Fruit fly (Drosophila melanogaster): ENCODE measurements around the gene Bin1.

- TF ChIP-seq Hr83 (GFP tag; optimal IDR thresholded peaks at IDR 0.05; ENCODE audit: poor library complexity, severe bottlenecking) = no peak
- TF ChIP-seq Mio (GFP tag; optimal IDR thresholded peaks at IDR 0.05) = no peak
- no peak for TF ChIP-seq usp (GFP tag; optimal IDR thresholded peaks at IDR 0.05)
- no peak for TF ChIP-seq dsf (GFP tag; optimal IDR thresholded peaks at IDR 0.05; ENCODE audit: borderline replicate concordance)
- TF ChIP-seq Hnf4 (GFP tag; optimal IDR thresholded peaks at IDR 0.05) = no peak
- TF ChIP-seq CG9705 (GFP tag; optimal IDR thresholded peaks at IDR 0.05) = no peak
- no peak for TF ChIP-seq Vsx2 (GFP tag; optimal IDR thresholded peaks at IDR 0.05; ENCODE audit: partially characterized antibody)
- TF ChIP-seq brk (GFP tag; optimal IDR thresholded peaks at IDR 0.05) = no peak
- no peak for TF ChIP-seq Sp1 (GFP tag; optimal IDR thresholded peaks at IDR 0.05)
- no peak for TF ChIP-seq lola (GFP tag; optimal IDR thresholded peaks at IDR 0.05)
- no peak for TF ChIP-seq woc (GFP tag; optimal IDR thresholded peaks at IDR 0.05)
- TF ChIP-seq GATAd (GFP tag; optimal IDR thresholded peaks at IDR 0.05) = no peak
- no peak for TF ChIP-seq HLH106 (tag; optimal IDR thresholded peaks at IDR 0.05)
Measured at dm6 chr3R:16153356-16153905, 35.9 kb downstream of the Bin1 start.

All from whole organism, wandering third instar larva.